Worm (Caenorhabditis elegans) whole organism, late embryonic: ENCODE measurements around the gene Y14H12B.2.

Experiments used
- F13H6.1 ChIP-seq: sonication (generic microtip); optimal IDR thresholded peaks from 2 replicates; lab custom pipeline; 2016; ENCODE audit warnings: missing genetic modification characterization, missing compliant biosample characterization
- T23F11.4 ChIP-seq: fragments of 200-800 bp; sonication (Bioruptor generic); optimal IDR thresholded peaks from 2 replicates; lab custom pipeline; 2018; ENCODE audit warnings: mild to moderate bottlenecking, missing genetic modification characterization, missing compliant biosample characterization
- ceh-9 ChIP-seq: sonication (generic microtip); optimal IDR thresholded peaks from 2 replicates; lab custom pipeline; 2016; ENCODE audit warnings: mild to moderate bottlenecking, missing genetic modification characterization, inconsistent platforms, missing compliant biosample characterization
- hlh-8 ChIP-seq: sonication (generic microtip); optimal IDR thresholded peaks from 2 replicates; lab custom pipeline; 2016; ENCODE audit warnings: missing genotype, missing genetic modification characterization, missing compliant biosample characterization
- lim-6 ChIP-seq: sonication (generic microtip); optimal IDR thresholded peaks from 2 replicates; lab custom pipeline; 2016; ENCODE audit warnings: missing genetic modification characterization, missing compliant biosample characterization

ce11 chrII:3893911-3894310 is 39.6 kb downstream of the Y14H12B.2 start:
- TF ChIP-seq ceh-9: no peak
- no peak for TF ChIP-seq F13H6.1 (tag; lab: Kevin White, UChicago)
- no peak for TF ChIP-seq lim-6 (tag; lab: Kevin White, UChicago)
- TF ChIP-seq T23F11.4 (GFP tag; lab: Kevin White, UChicago): no peak
- TF ChIP-seq hlh-8 (tag; lab: Kevin White, UChicago): no peak
